Worm (Caenorhabditis elegans) whole organism, L4 larva: ENCODE measurements around the gene fli-1.

ENCODE experiments used
- D1046.2 ChIP-seq: fragments of 200-800 bp; sonication (Bioruptor generic); IDR thresholded peaks from 2 replicates; pipeline ENCODE4 v1.3.6; 2022; ENCODE audit warnings: missing genetic modification characterization, missing compliant biosample characterization
- F37D6.2 ChIP-seq: sonication (generic microtip); optimal IDR thresholded peaks from 2 replicates; lab custom pipeline; 2016; ENCODE audit warnings: mild to moderate bottlenecking, missing genetic modification characterization, missing compliant biosample characterization
- T20F7.1 ChIP-seq: fragments of 200-800 bp; sonication (Bioruptor generic); optimal IDR thresholded peaks from 2 replicates; lab custom pipeline; 2018; ENCODE audit warnings: mild to moderate bottlenecking, missing genetic modification characterization, missing compliant biosample characterization
- Y75B8A.6 ChIP-seq: fragments of 200-800 bp; sonication (Bioruptor generic); IDR thresholded peaks from 2 replicates; pipeline ENCODE4 v1.3.6; 2022; ENCODE audit warnings: missing genetic modification reagents, missing genetic modification characterization, missing compliant biosample characterization
- aha-1 ChIP-seq: fragments of 150-350 bp; peaks from one replicate; lab custom pipeline; 2014; ENCODE audit warnings: missing biosample characterization, missing genetic modification characterization
- aly-2 ChIP-seq: sonication (generic microtip); optimal IDR thresholded peaks from 2 replicates; lab custom pipeline; 2018; ENCODE audit warnings: missing biosample characterization, missing genetic modification characterization
- attf-4 ChIP-seq: sonication (generic microtip); optimal IDR thresholded peaks from 3 replicates; lab custom pipeline; 2017; ENCODE audit warnings: missing biosample characterization, missing genetic modification characterization
- ceh-20 ChIP-seq: fragments of 200-800 bp; sonication (Bioruptor generic); IDR thresholded peaks from 2 replicates; pipeline ENCODE4 v1.3.6; 2022; ENCODE audit warnings: missing genetic modification reagents, missing genetic modification characterization, missing compliant biosample characterization
- ceh-28 ChIP-seq: fragments of 150-350 bp; optimal IDR thresholded peaks from 2 replicates; lab custom pipeline; 2014; ENCODE audit warnings: missing biosample characterization, missing genetic modification reagents, missing genetic modification characterization
- ceh-82 ChIP-seq: sonication (generic microtip); optimal IDR thresholded peaks from 2 replicates; lab custom pipeline; 2017; ENCODE audit warnings: missing biosample characterization, missing genetic modification characterization
- daf-16 ChIP-seq, 3 experiments: sonication (generic microtip); optimal IDR thresholded peaks; 2 replicates each; lab custom pipeline; 2016 to 2017; ENCODE audit warnings: missing genetic modification characterization in 3 of 3, missing genetic modification reagents in 3 of 3, mild to moderate bottlenecking in 2 of 3, missing compliant biosample characterization in 2 of 3, missing biosample characterization in 1 of 3, moderate library complexity in 1 of 3
- dmd-6 ChIP-seq: fragments of 200-800 bp; sonication (Bioruptor generic); IDR thresholded peaks from 2 replicates; pipeline ENCODE4 v1.3.6; 2022; ENCODE audit warnings: missing genetic modification reagents, missing genetic modification characterization, missing compliant biosample characterization
- dpl-1 ChIP-seq: fragments of 150-350 bp; optimal IDR thresholded peaks from 2 replicates; lab custom pipeline; 2014; ENCODE audit warnings: missing biosample characterization, missing genetic modification reagents, missing genetic modification characterization
- duxl-1 ChIP-seq: sonication (generic microtip); optimal IDR thresholded peaks from 2 replicates; lab custom pipeline; 2016; ENCODE audit warnings: mild to moderate bottlenecking, missing genetic modification characterization, moderate library complexity, missing compliant biosample characterization; ENCODE audit not compliant: poor library complexity
- dve-1 ChIP-seq: sonication (generic microtip); optimal IDR thresholded peaks from 2 replicates; lab custom pipeline; 2017; ENCODE audit warnings: antibody characterized with exemption, mild to moderate bottlenecking, missing genetic modification characterization, missing compliant biosample characterization; ENCODE audit not compliant: insufficient read depth
- egl-27 ChIP-seq: sonication (generic microtip); optimal IDR thresholded peaks from 3 replicates; lab custom pipeline; 2017; ENCODE audit warnings: missing biosample characterization, missing genetic modification reagents, missing genetic modification characterization
- hlh-11 ChIP-seq: fragments of 200-800 bp; sonication (Bioruptor generic); optimal IDR thresholded peaks from 2 replicates; lab custom pipeline; 2018; ENCODE audit warnings: mild to moderate bottlenecking, missing genetic modification characterization, missing compliant biosample characterization
- hlh-30 ChIP-seq: sonication (generic microtip); optimal IDR thresholded peaks from 2 replicates; lab custom pipeline; 2017; ENCODE audit warnings: antibody characterized with exemption, mild to moderate bottlenecking, missing genetic modification characterization, missing compliant biosample characterization; ENCODE audit not compliant: insufficient read depth
- jun-1 ChIP-seq: fragments of 150-350 bp; optimal IDR thresholded peaks from 2 replicates; lab custom pipeline; 2014; ENCODE audit warnings: missing biosample characterization, missing genetic modification reagents, missing genetic modification characterization
- lin-13 ChIP-seq: fragments of 150-350 bp; optimal IDR thresholded peaks from 2 replicates; lab custom pipeline; 2014; ENCODE audit warnings: missing biosample characterization, missing genetic modification reagents, missing genetic modification characterization
- lin-38 ChIP-seq: fragments of 200-800 bp; sonication (Bioruptor generic); IDR thresholded peaks from 2 replicates; pipeline ENCODE4 v1.3.6; 2022; ENCODE audit warnings: missing genetic modification reagents, missing genetic modification characterization, missing compliant biosample characterization
- mdl-1 ChIP-seq, 2 experiments: fragments of 150-350 bp in 1 of 2; sonication (generic microtip) in 1 of 2; optimal IDR thresholded peaks; 2 replicates each; lab custom pipeline; 2014 to 2017; ENCODE audit warnings: missing biosample characterization in 2 of 2, missing genetic modification characterization in 2 of 2
- mep-1 ChIP-seq: fragments of 150-350 bp; sonication (generic microtip); optimal IDR thresholded peaks from 3 replicates; lab custom pipeline; 2014; ENCODE audit warnings: missing biosample characterization, missing genetic modification characterization
- mes-2 ChIP-seq: sonication (generic microtip); optimal IDR thresholded peaks from 2 replicates; lab custom pipeline; 2016; ENCODE audit warnings: missing genotype, mild to moderate bottlenecking, missing genetic modification characterization, missing compliant biosample characterization; ENCODE audit not compliant: poor library complexity, severe bottlenecking
- mxl-3 ChIP-seq: fragments of 200-800 bp; sonication (Bioruptor generic); optimal IDR thresholded peaks from 2 replicates; lab custom pipeline; 2018; ENCODE audit warnings: mild to moderate bottlenecking, missing genetic modification characterization, missing compliant biosample characterization
- nhr-10 ChIP-seq: fragments of 150-350 bp; optimal IDR thresholded peaks from 2 replicates; lab custom pipeline; 2014; ENCODE audit warnings: missing biosample characterization, missing genetic modification characterization
- nhr-102 ChIP-seq: sonication (generic microtip); optimal IDR thresholded peaks from 2 replicates; lab custom pipeline; 2016; ENCODE audit warnings: mild to moderate bottlenecking, missing genetic modification characterization, moderate library complexity, missing compliant biosample characterization
- nhr-11 ChIP-seq: fragments of 150-350 bp; optimal IDR thresholded peaks from 2 replicates; lab custom pipeline; 2014; ENCODE audit warnings: missing biosample characterization, missing genetic modification characterization
- nhr-111 ChIP-seq: fragments of 200-800 bp; sonication (Bioruptor generic); optimal IDR thresholded peaks from 2 replicates; lab custom pipeline; 2018; ENCODE audit warnings: mild to moderate bottlenecking, missing genetic modification characterization, missing compliant biosample characterization
- nhr-28 ChIP-seq: fragments of 150-350 bp; optimal IDR thresholded peaks from 2 replicates; lab custom pipeline; 2014; ENCODE audit warnings: missing biosample characterization, missing genetic modification characterization
- php-3 ChIP-seq: fragments of 200-800 bp; sonication (Bioruptor generic); IDR thresholded peaks from 2 replicates; pipeline ENCODE4 v1.3.6; 2022; ENCODE audit warnings: missing genetic modification reagents, missing genetic modification characterization, missing compliant biosample characterization
- spr-1 ChIP-seq: sonication (generic microtip); optimal IDR thresholded peaks from 2 replicates; lab custom pipeline; 2016; ENCODE audit warnings: mild to moderate bottlenecking, missing genetic modification characterization, missing compliant biosample characterization
- tag-97 ChIP-seq: fragments of 200-800 bp; sonication (Bioruptor generic); IDR thresholded peaks from 2 replicates; pipeline ENCODE4 v1.3.6; 2022; ENCODE audit warnings: missing genetic modification characterization, missing compliant biosample characterization
- tra-1 ChIP-seq: fragments of 200-800 bp; sonication (Bioruptor generic); IDR thresholded peaks from 2 replicates; pipeline ENCODE4 v1.3.6; 2022; ENCODE audit warnings: missing genetic modification reagents, missing genetic modification characterization, missing compliant biosample characterization
- unc-130 ChIP-seq: sonication (generic microtip); optimal IDR thresholded peaks from 2 replicates; lab custom pipeline; 2016; ENCODE audit warnings: missing genetic modification reagents, missing genetic modification characterization, missing compliant biosample characterization
- zag-1 ChIP-seq: fragments of 150-350 bp; optimal IDR thresholded peaks from 2 replicates; lab custom pipeline; 2014; ENCODE audit warnings: missing biosample characterization, missing genetic modification characterization
- zfp-2 ChIP-seq: sonication (generic microtip); optimal IDR thresholded peaks from 2 replicates; lab custom pipeline; 2016; ENCODE audit warnings: mild to moderate bottlenecking, missing genetic modification characterization, missing compliant biosample characterization
- zfp-3 ChIP-seq: fragments of 200-800 bp; sonication (Bioruptor generic); conservative IDR thresholded peaks from 2 replicates; pipeline ENCODE4 v1.3.6; 2022; ENCODE audit warnings: missing genetic modification reagents, missing genetic modification characterization, missing compliant biosample characterization

The fli-1 gene

DNA sequence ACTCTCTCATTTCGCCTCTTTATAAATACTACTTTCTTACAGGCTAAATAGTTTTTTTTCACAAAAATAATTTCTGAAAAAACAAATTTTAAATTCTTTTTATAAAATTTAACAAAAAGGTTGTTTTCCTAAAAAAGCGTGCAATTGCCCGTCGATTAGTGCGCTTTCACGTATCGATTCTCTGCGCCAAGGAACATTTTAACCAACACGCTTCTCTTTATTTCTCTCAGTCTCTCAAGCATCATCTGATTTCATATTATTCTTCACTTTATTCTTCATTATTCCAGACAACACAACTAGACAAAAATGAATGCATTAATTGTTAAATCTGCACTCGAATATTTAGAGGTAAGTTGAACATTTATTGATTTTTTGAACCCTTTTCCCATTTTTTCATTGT lies 6.1 kb upstream of the fli-1 start, which contains the start of gene B0303.4 (continued):
- TF ChIP-seq lin-13 (GFP tag; lab: Kevin White, UChicago) = no peak
- peak; percentile 82 for TF ChIP-seq mep-1 (tag; lab: Kevin White, UChicago)
- TF ChIP-seq ceh-28 (tag; lab: Kevin White, UChicago) = peak; percentile 47
- no peak for TF ChIP-seq D1046.2
- no peak for TF ChIP-seq php-3 (GFP tag; lab: Robert Waterston, UW)
- TF ChIP-seq aha-1 (tag; lab: Kevin White, UChicago) = no peak

DNA sequence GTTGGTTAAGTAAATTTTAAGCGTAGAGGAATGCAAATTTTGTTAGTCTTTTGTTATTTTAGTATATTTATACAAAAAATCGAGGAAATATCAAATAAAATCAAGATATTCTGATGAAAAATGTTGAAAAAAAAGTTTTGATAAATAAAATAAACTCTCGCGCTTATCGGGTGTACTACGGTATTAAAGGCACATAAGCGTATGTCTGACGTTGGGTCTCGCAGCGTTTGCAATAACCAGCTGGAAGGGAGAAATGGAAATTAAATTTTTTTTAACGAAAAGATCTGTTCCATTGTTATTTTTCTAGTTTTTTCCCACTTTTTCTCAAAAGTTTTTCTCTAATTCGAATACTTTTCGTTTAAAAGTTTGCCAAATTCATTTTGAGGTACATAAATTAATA lies 5.6 kb upstream of the fli-1 start:
- peak; percentile 45 for TF ChIP-seq unc-130 (GFP tag; lab: Kevin White, UChicago)
- TF ChIP-seq zfp-2 (tag; lab: Kevin White, UChicago) = no peak

- 0 out of 2 replicates have a peak, but pooled peaks have one; percentile 40 for TF ChIP-seq tra-1 (GFP tag; lab: Robert Waterston, UW)
- TF ChIP-seq mes-2 (tag; lab: Kevin White, UChicago) = no peak
- TF ChIP-seq ceh-20 = no peak
- TF ChIP-seq attf-4 (tag; lab: Kevin White, UChicago) = no peak
- peak; percentile 65 for TF ChIP-seq mep-1 (tag; lab: Kevin White, UChicago)
- no peak for TF ChIP-seq duxl-1
- peak; percentile 25 for TF ChIP-seq ceh-28 (tag; lab: Kevin White, UChicago)
- 0 out of 2 replicates have a peak, but pooled peaks have one; percentile 7 for TF ChIP-seq zfp-3 (GFP tag; lab: Robert Waterston, UW)
- peak; percentile 49 for TF ChIP-seq dmd-6 (GFP tag; lab: Robert Waterston, UW)
- no peak for TF ChIP-seq aly-2 (tag; lab: Kevin White, UChicago)
- TF ChIP-seq T20F7.1 = peak; percentile 37
- TF ChIP-seq nhr-10 (tag; lab: Kevin White, UChicago) = no peak
- no peak for TF ChIP-seq Y75B8A.6 (GFP tag; lab: Robert Waterston, UW)
- TF ChIP-seq nhr-111 (GFP tag; lab: Kevin White, UChicago) = no peak
- no peak for TF ChIP-seq egl-27 (tag; lab: Kevin White, UChicago)
- peak; percentile 82 for TF ChIP-seq nhr-11 (tag; lab: Kevin White, UChicago)
- TF ChIP-seq jun-1 (tag; lab: Kevin White, UChicago) = no peak
- peak; percentile 96 for TF ChIP-seq nhr-28
- TF ChIP-seq hlh-11 = peak; percentile 79
- TF ChIP-seq daf-16 (GFP tag; optimal IDR thresholded peaks at IDR 0.05; lab: Kevin White, UChicago) = no peak
- TF ChIP-seq daf-16 (tag; optimal IDR thresholded peaks at IDR 0.05; lab: Kevin White, UChicago) = peak; percentile 77
- TF ChIP-seq zag-1 (tag; lab: Kevin White, UChicago) = no peak
- peak; percentile 89 for TF ChIP-seq mxl-3 (GFP tag; lab: Kevin White, UChicago)
- TF ChIP-seq mdl-1 (tag; optimal IDR thresholded peaks at IDR 0.05; lab: Kevin White, UChicago) = peak in 1 of 2 experiments; percentile 68
- TF ChIP-seq lin-38 (GFP tag; lab: Robert Waterston, UW) = no peak
- no peak for TF ChIP-seq F37D6.2
- TF ChIP-seq spr-1 (tag; lab: Kevin White, UChicago) = no peak
- peak; percentile 81 for TF ChIP-seq hlh-30 (tag; lab: Kevin White, UChicago)
- TF ChIP-seq tag-97 = no peak
- TF ChIP-seq dve-1 (tag; lab: Kevin White, UChicago) = peak; percentile 71
- TF ChIP-seq dpl-1 = no peak
- no peak for TF ChIP-seq nhr-102 (tag; lab: Kevin White, UChicago)
- TF ChIP-seq ceh-82 (tag; lab: Kevin White, UChicago) = no peak
These were observed 5.0 kb upstream of the fli-1 start, which contains the start of gene hadb-1 for ce11 chrIII:8688438-8688946. hadb-1 (minus strand) TSS chrIII:8688488.
